Fruit fly (Drosophila melanogaster) whole organism, embryonic: Measurements from ENCODE around the gene CG11458.
A peak's percentile ranks its signal among the peaks of the same experiment; 100 is the strongest.

Source experiments
- CG10565 ChIP-seq: fragments of 200-800 bp; sonication (Bioruptor generic); optimal IDR thresholded peaks from 3 replicates; lab custom pipeline; 2016; ENCODE audit warnings: missing biosample characterization, mild to moderate bottlenecking, missing genetic modification characterization
- CG11504 ChIP-seq: fragments of 200-800 bp; sonication (Bioruptor generic); optimal IDR thresholded peaks from 3 replicates; lab custom pipeline; 2019; ENCODE audit warnings: missing biosample characterization, mild to moderate bottlenecking, missing genetic modification characterization, moderate library complexity
- CG11560 ChIP-seq: fragments of 200-800 bp; sonication (Bioruptor generic); IDR thresholded peaks from 3 replicates; pipeline ENCODE4 v1.3.6; 2022; ENCODE audit warnings: missing biosample characterization, missing genetic modification characterization
- CG12219 ChIP-seq: fragments of 200-800 bp; sonication (Bioruptor generic); optimal IDR thresholded peaks from 3 replicates; lab custom pipeline; 2018; ENCODE audit warnings: missing biosample characterization, mild to moderate bottlenecking, missing genetic modification characterization
- CG12391 ChIP-seq: fragments of 200-800 bp; sonication (Bioruptor generic); optimal IDR thresholded peaks from 3 replicates; lab custom pipeline; 2018; ENCODE audit warnings: missing biosample characterization, mild to moderate bottlenecking, missing genetic modification characterization, moderate library complexity
- CG12744 ChIP-seq: fragments of 200-800 bp; sonication (Bioruptor generic); optimal IDR thresholded peaks from 2 replicates; lab custom pipeline; 2016; ENCODE audit warnings: missing biosample characterization, missing genetic modification characterization
- CG13296 ChIP-seq: fragments of 200-800 bp; sonication (Bioruptor generic); optimal IDR thresholded peaks from 3 replicates; lab custom pipeline; 2018; ENCODE audit warnings: missing biosample characterization, mild to moderate bottlenecking, missing genetic modification characterization
- CG14965 ChIP-seq: fragments of 200-800 bp; sonication (Bioruptor generic); optimal IDR thresholded peaks from 2 replicates; lab custom pipeline; 2016; ENCODE audit warnings: missing biosample characterization, missing genetic modification characterization, borderline replicate concordance
- CG15479 ChIP-seq: fragments of 200-800 bp; sonication (Bioruptor generic); optimal IDR thresholded peaks from 3 replicates; lab custom pipeline; 2019; ENCODE audit warnings: missing biosample characterization, mild to moderate bottlenecking, missing genetic modification characterization, moderate library complexity
- CG17568 ChIP-seq: fragments of 200-800 bp; sonication (Bioruptor generic); optimal IDR thresholded peaks from 2 replicates; lab custom pipeline; 2018; ENCODE audit warnings: missing biosample characterization, mild to moderate bottlenecking, missing genetic modification characterization, moderate library complexity
- CG17829 ChIP-seq: fragments of 200-800 bp; optimal IDR thresholded peaks from 2 replicates; lab custom pipeline; 2019; ENCODE audit warnings: missing biosample characterization, mild to moderate bottlenecking, missing genetic modification characterization, moderate library complexity
- CG18476 ChIP-seq: fragments of 200-800 bp; sonication (Bioruptor generic); optimal IDR thresholded peaks from 2 replicates; lab custom pipeline; 2016; ENCODE audit warnings: missing biosample characterization, mild to moderate bottlenecking, missing genetic modification characterization
- CG2712 ChIP-seq: fragments of 200-800 bp; optimal IDR thresholded peaks from 3 replicates; lab custom pipeline; 2019; ENCODE audit warnings: missing biosample characterization, mild to moderate bottlenecking, missing genetic modification characterization, moderate library complexity
- CG30431 ChIP-seq: fragments of 200-800 bp; sonication (Bioruptor generic); optimal IDR thresholded peaks from 2 replicates; lab custom pipeline; 2017; ENCODE audit warnings: missing biosample characterization, missing genetic modification characterization
- CG33213 ChIP-seq: fragments of 200-800 bp; sonication (Bioruptor generic); optimal IDR thresholded peaks from 3 replicates; lab custom pipeline; 2016; ENCODE audit warnings: missing biosample characterization, missing genetic modification characterization
- CG34376 ChIP-seq: fragments of 200-800 bp; sonication (Bioruptor generic); optimal IDR thresholded peaks from 2 replicates; lab custom pipeline; 2018; ENCODE audit warnings: missing biosample characterization, mild to moderate bottlenecking, missing genetic modification characterization
- CG3838 ChIP-seq: fragments of 200-800 bp; sonication (Bioruptor generic); optimal IDR thresholded peaks from 3 replicates; lab custom pipeline; 2016; ENCODE audit warnings: missing biosample characterization, missing genetic modification characterization
- CG4820 ChIP-seq: fragments of 200-800 bp; sonication (Bioruptor generic); optimal IDR thresholded peaks from 3 replicates; lab custom pipeline; 2016; ENCODE audit warnings: missing biosample characterization, missing genetic modification characterization
- CG6254 ChIP-seq: fragments of 200-800 bp; sonication (Bioruptor generic); optimal IDR thresholded peaks from 3 replicates; lab custom pipeline; 2017; ENCODE audit warnings: mild to moderate bottlenecking, missing biosample characterization, missing genetic modification reagents, missing genetic modification characterization
- CG7556 ChIP-seq: fragments of 200-800 bp; sonication (Bioruptor generic); optimal IDR thresholded peaks from 2 replicates; lab custom pipeline; 2017; ENCODE audit warnings: missing biosample characterization, mild to moderate bottlenecking, missing genetic modification characterization
- CG8290 ChIP-seq, 3 experiments: fragments of 200-800 bp; sonication (Bioruptor generic); optimal IDR thresholded peaks; 2 replicates each; lab custom pipeline; 2016 to 2019; ENCODE audit warnings: missing biosample characterization in 3 of 3, missing genetic modification characterization in 3 of 3, mild to moderate bottlenecking in 2 of 3, moderate library complexity in 1 of 3
- CG8388 ChIP-seq: fragments of 200-800 bp; sonication (Bioruptor generic); optimal IDR thresholded peaks from 2 replicates; lab custom pipeline; 2019; ENCODE audit warnings: missing biosample characterization, mild to moderate bottlenecking, missing genetic modification characterization, moderate library complexity
- CG8924 ChIP-seq: fragments of 200-800 bp; optimal IDR thresholded peaks from 3 replicates; lab custom pipeline; 2019; ENCODE audit warnings: missing biosample characterization, mild to moderate bottlenecking, missing genetic modification characterization, moderate library complexity
- D ChIP-seq, 2 experiments: fragments of 200-800 bp in 1 of 2; fragments of >200 bp in 1 of 2; sonication (Bioruptor generic) in 1 of 2; optimal IDR thresholded peaks; 2 replicates in 1 of 2; 3 replicates in 1 of 2; lab custom pipeline; 2017; ENCODE audit warnings: mild to moderate bottlenecking in 1 of 2, missing biosample characterization in 1 of 2, missing genetic modification characterization in 1 of 2, missing genetic modification reagents in 1 of 2
- Dref ChIP-seq: fragments of 200-800 bp; sonication (Bioruptor generic); IDR thresholded peaks from 2 replicates; pipeline ENCODE4 v1.3.6; 2022; ENCODE audit warnings: missing biosample characterization, missing genetic modification characterization
- E2f1 ChIP-seq: fragments of 200-800 bp; sonication (Bioruptor generic); IDR thresholded peaks from 2 replicates; pipeline ENCODE4 v1.3.6; 2022; ENCODE audit warnings: missing biosample characterization, missing genetic modification characterization
- Hand ChIP-seq: fragments of 200-800 bp; sonication (Bioruptor generic); optimal IDR thresholded peaks from 2 replicates; lab custom pipeline; 2017; ENCODE audit warnings: mild to moderate bottlenecking, missing biosample characterization, missing genetic modification reagents, missing genetic modification characterization
- Hmx ChIP-seq: fragments of 200-800 bp; sonication (Bioruptor generic); optimal IDR thresholded peaks from 2 replicates; lab custom pipeline; 2016; ENCODE audit warnings: missing biosample characterization, missing genetic modification characterization
- Hr3 ChIP-seq: fragments of 200-800 bp; sonication (Bioruptor generic); optimal IDR thresholded peaks from 3 replicates; lab custom pipeline; 2016; ENCODE audit warnings: missing biosample characterization, missing genetic modification characterization
- Lim3 ChIP-seq: fragments of 200-800 bp; sonication (Bioruptor generic); IDR thresholded peaks from 2 replicates; pipeline ENCODE4 v1.3.6; 2022; ENCODE audit warnings: missing biosample characterization, missing genetic modification characterization
- Oli ChIP-seq: fragments of 200-800 bp; sonication (Bioruptor generic); optimal IDR thresholded peaks from 2 replicates; lab custom pipeline; 2018; ENCODE audit warnings: missing biosample characterization, mild to moderate bottlenecking, missing genetic modification characterization, moderate library complexity
- Sox102F ChIP-seq: fragments of 200-800 bp; sonication (Bioruptor generic); optimal IDR thresholded peaks from 2 replicates; lab custom pipeline; 2018; ENCODE audit warnings: missing biosample characterization, mild to moderate bottlenecking, missing genetic modification characterization, moderate library complexity
- Spps ChIP-seq: fragments of 200-800 bp; sonication (Bioruptor generic); optimal IDR thresholded peaks from 2 replicates; lab custom pipeline; 2018; ENCODE audit warnings: missing biosample characterization, mild to moderate bottlenecking, missing genetic modification characterization
- Ssrp ChIP-seq: fragments of 200-800 bp; sonication (Bioruptor generic); optimal IDR thresholded peaks from 2 replicates; lab custom pipeline; 2018; ENCODE audit warnings: missing biosample characterization, mild to moderate bottlenecking, missing genetic modification characterization, moderate library complexity
- Vsx1 ChIP-seq: fragments of 200-800 bp; sonication (Bioruptor generic); optimal IDR thresholded peaks from 2 replicates; lab custom pipeline; 2017; ENCODE audit warnings: missing biosample characterization, mild to moderate bottlenecking, missing genetic modification characterization, missing genetic modification reagents
- Xbp1 ChIP-seq: fragments of 200-800 bp; sonication (Bioruptor generic); optimal IDR thresholded peaks from 3 replicates; lab custom pipeline; 2016; ENCODE audit warnings: missing biosample characterization, mild to moderate bottlenecking, missing genetic modification characterization
- cwo ChIP-seq: fragments of 200-800 bp; sonication (Bioruptor generic); optimal IDR thresholded peaks from 3 replicates; lab custom pipeline; 2017; ENCODE audit warnings: missing biosample characterization, missing genetic modification characterization, mild to moderate bottlenecking, moderate library complexity, missing genetic modification reagents
- da ChIP-seq: fragments of 200-800 bp; sonication (Bioruptor generic); optimal IDR thresholded peaks from 2 replicates; lab custom pipeline; 2016; ENCODE audit warnings: missing biosample characterization, missing genetic modification characterization
- gfzf ChIP-seq: fragments of 200-800 bp; sonication (Bioruptor generic); optimal IDR thresholded peaks from 2 replicates; lab custom pipeline; 2016; ENCODE audit warnings: missing biosample characterization, mild to moderate bottlenecking, missing genetic modification characterization, moderate library complexity
- grau ChIP-seq: fragments of 200-800 bp; optimal IDR thresholded peaks from 3 replicates; lab custom pipeline; 2019; ENCODE audit warnings: missing biosample characterization, mild to moderate bottlenecking, missing genetic modification characterization, moderate library complexity
- kay ChIP-seq: fragments of 200-800 bp; sonication (Bioruptor generic); optimal IDR thresholded peaks from 2 replicates; lab custom pipeline; 2016; ENCODE audit warnings: missing biosample characterization, missing genetic modification characterization
- nmo ChIP-seq: fragments of 200-800 bp; sonication (Bioruptor generic); optimal IDR thresholded peaks from 2 replicates; lab custom pipeline; 2018; ENCODE audit warnings: missing biosample characterization, mild to moderate bottlenecking, missing genetic modification characterization, moderate library complexity
- slp2 ChIP-seq: fragments of 200-800 bp; sonication (Bioruptor generic); optimal IDR thresholded peaks from 2 replicates; lab custom pipeline; 2016; ENCODE audit warnings: missing biosample characterization, missing genetic modification characterization
- sr ChIP-seq: fragments of 200-800 bp; sonication (Bioruptor generic); IDR thresholded peaks from 3 replicates; pipeline ENCODE4 v1.3.6; 2022; ENCODE audit warnings: missing biosample characterization, missing genetic modification characterization
- ttk ChIP-seq: fragments of 200-800 bp; sonication (Bioruptor generic); IDR thresholded peaks from 2 replicates; pipeline ENCODE4 v2.1.2; 2022; ENCODE audit warnings: missing biosample characterization, missing genetic modification characterization
- unpg ChIP-seq: fragments of 200-800 bp; sonication (Bioruptor generic); optimal IDR thresholded peaks from 3 replicates; lab custom pipeline; 2018; ENCODE audit warnings: missing biosample characterization, mild to moderate bottlenecking, missing genetic modification characterization, moderate library complexity
- vnd ChIP-seq: fragments of 200-800 bp; sonication (Bioruptor generic); IDR thresholded peaks from 3 replicates; pipeline ENCODE4 v1.3.6; 2022; ENCODE audit warnings: missing biosample characterization, missing genetic modification characterization; ENCODE audit not compliant: partially characterized antibody
- wor ChIP-seq: fragments of 200-800 bp; sonication (Bioruptor generic); IDR thresholded peaks from 2 replicates; pipeline ENCODE4 v1.3.6; 2022; ENCODE audit warnings: missing biosample characterization, missing genetic modification characterization
- yki ChIP-seq: fragments of >200 bp; optimal IDR thresholded peaks from 3 replicates; lab custom pipeline; 2018
- zf30C ChIP-seq: fragments of 200-800 bp; sonication (Bioruptor generic); optimal IDR thresholded peaks from 3 replicates; lab custom pipeline; 2018; ENCODE audit warnings: missing biosample characterization, mild to moderate bottlenecking, missing genetic modification characterization

CG11458 gene

DNA sequence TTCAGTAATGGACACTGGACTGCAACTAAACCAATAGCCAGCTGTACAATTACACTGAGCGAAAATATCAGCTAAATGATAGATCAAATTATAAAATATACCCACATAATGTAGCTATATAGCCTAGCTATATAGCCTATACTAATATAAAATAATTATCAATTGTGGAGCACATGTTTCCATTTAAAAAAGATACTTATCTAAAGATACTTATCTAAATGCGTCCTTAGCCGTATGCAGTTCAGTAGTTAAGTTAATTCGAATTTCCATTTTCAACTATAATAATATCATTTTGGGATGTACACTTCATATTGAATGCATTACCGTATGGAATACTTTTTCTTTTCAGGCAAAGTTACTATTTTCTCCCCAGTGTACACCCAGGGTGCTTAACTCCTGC, 13.3 kb downstream of the CG11458 start (continued):
- TF ChIP-seq Sox102F (peak; percentile 29), wor (GFP tag; lab: Robert Waterston, UW) (no peak), Hr3 (GFP tag; lab: Kevin White, UChicago) (peak; percentile 1), Lim3 (GFP tag; lab: Robert Waterston, UW) (no peak), CG30431 (GFP tag; lab: Kevin White, UChicago) (no peak), Hmx (GFP tag; lab: Kevin White, UChicago) (no peak), Ssrp (tag; lab: Kevin White, UChicago) (peak; percentile 16), Hand (GFP tag; lab: Kevin White, UChicago) (no peak), D (optimal IDR thresholded peaks at IDR 0.05; lab: Kevin White, UChicago) (no peak), D (GFP tag; optimal IDR thresholded peaks at IDR 0.05; lab: Kevin White, UChicago) (no peak), E2f1 (GFP tag; lab: Robert Waterston, UW) (no peak), Spps (no peak), CG6254 (GFP tag; lab: Kevin White, UChicago) (peak; percentile 9), cwo (GFP tag; lab: Kevin White, UChicago) (no peak), Dref (no peak), CG3838 (GFP tag; lab: Kevin White, UChicago) (no peak), yki (lab: Kevin White, UChicago) (no peak), CG15479 (no peak), CG17568 (GFP tag; lab: Kevin White, UChicago) (no peak), CG12744 (GFP tag; lab: Kevin White, UChicago) (no peak), gfzf (GFP tag; lab: Kevin White, UChicago) (no peak), CG14965 (GFP tag; lab: Kevin White, UChicago) (no peak), slp2 (no peak), CG2712 (tag; lab: Kevin White, UChicago) (peak; percentile 49), sr (GFP tag; lab: Robert Waterston, UW) (no peak), grau (tag; lab: Kevin White, UChicago) (peak; percentile 39), unpg (GFP tag; lab: Kevin White, UChicago) (peak; percentile 36), zf30C (GFP tag; lab: Kevin White, UChicago) (peak; percentile 31), CG7556 (peak; percentile 53), CG8924 (peak; percentile 23), CG34376 (GFP tag; lab: Kevin White, UChicago) (no peak), CG11504 (peak; percentile 46), Oli (tag; lab: Kevin White, UChicago) (peak; percentile 36), CG12391 (tag; lab: Kevin White, UChicago) (peak; percentile 29), ttk (GFP tag; lab: Robert Waterston, UW) (no peak), vnd (GFP tag; lab: Robert Waterston, UW) (no peak), Xbp1 (GFP tag; lab: Kevin White, UChicago) (no peak), nmo (peak; percentile 46), kay (GFP tag; lab: Kevin White, UChicago) (no peak), CG18476 (GFP tag; lab: Kevin White, UChicago) (no peak), CG17829 (peak; percentile 13), CG4820 (GFP tag; lab: Kevin White, UChicago) (no peak), CG8388 (GFP tag; lab: Kevin White, UChicago) (peak; percentile 42), CG10565 (GFP tag; lab: Kevin White, UChicago) (no peak), da (GFP tag; lab: Kevin White, UChicago) (no peak), CG11560 (tag; lab: Robert Waterston, UW) (no peak), CG33213 (GFP tag; lab: Kevin White, UChicago) (no peak), CG8290 (GFP tag; optimal IDR thresholded peaks at IDR 0.05; lab: Kevin White, UChicago) (no peak), CG8290 (tag; optimal IDR thresholded peaks at IDR 0.05; lab: Kevin White, UChicago) (no peak), Vsx1 (no peak), CG13296 (no peak), CG12219 (GFP tag; lab: Kevin White, UChicago) (no peak)
